Worm (Caenorhabditis elegans): Measurements from ENCODE around the gene C05E11.3.

DNA sequence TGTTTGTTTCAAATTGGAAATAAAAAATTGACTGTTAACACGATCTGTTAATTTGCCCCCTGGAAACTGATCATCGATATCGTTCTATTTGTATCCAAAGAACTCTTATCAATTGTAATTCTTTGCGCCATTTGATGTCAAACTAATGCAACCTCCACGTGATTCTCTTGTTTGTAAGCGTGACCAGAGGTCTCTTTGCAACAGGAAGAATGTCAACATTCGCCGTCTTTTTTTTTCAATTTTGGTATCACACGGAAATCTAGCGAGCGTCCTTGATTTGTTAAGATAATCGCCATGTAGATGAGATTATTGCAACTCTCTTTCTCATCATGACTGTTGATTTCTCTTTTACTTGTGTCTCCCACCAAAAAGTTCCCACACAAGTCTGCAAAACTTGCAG lies 49.1 kb upstream of the C05E11.3 start:
- TF ChIP-seq W03F9.2 (tag; optimal IDR thresholded peaks at IDR 0.05) (peak; percentile 1), him-1 (tag; optimal IDR thresholded peaks at IDR 0.05) (no peak), dao-5 (tag; optimal IDR thresholded peaks at IDR 0.05) (no peak)

Measured in whole organism, L4/young adult.